Fruit fly (Drosophila melanogaster): ENCODE data around the gene GstD1.

The GstD1 gene

DNA sequence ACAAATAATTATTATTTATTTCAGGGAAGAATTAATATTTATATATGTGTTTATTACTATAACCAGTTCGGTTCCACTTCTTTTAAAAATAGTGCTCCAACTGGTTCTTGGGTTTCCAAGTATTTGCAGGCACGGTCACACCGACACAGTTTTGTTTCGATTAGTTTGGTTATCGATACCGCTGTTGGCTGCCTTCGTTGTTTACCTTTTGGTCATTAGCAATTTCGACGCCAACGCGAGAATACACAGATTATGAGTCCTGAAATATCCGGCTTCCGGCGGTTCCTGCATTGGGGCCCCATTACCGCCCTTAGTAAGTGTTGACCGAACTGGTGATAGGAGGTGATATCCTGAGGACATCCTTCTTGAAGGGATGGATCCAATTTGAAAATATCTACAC is 39.1 kb upstream of the GstD1 start, which contains the start of gene CG5196 (continued):
- peak; percentile 76 for TF ChIP-seq trem (tag; optimal IDR thresholded peaks at IDR 0.05)
- TF ChIP-seq CHES-1-like (GFP tag; optimal IDR thresholded peaks at IDR 0.05), result peak; percentile 40
- TF ChIP-seq CG12391 (tag; optimal IDR thresholded peaks at IDR 0.05), result peak; percentile 35
- peak; percentile 11 for TF ChIP-seq CG10979 (tag; optimal IDR thresholded peaks at IDR 0.05)
- TF ChIP-seq CG6854 (GFP tag; optimal IDR thresholded peaks at IDR 0.05), result peak; percentile 36
- TF ChIP-seq Med (GFP tag), result peak; percentile 49
- peak; percentile 88 for TF ChIP-seq CG9797 (GFP tag; optimal IDR thresholded peaks at IDR 0.05)
- TF ChIP-seq vvl (GFP tag; IDR thresholded peaks at IDR 0.05), result peak; percentile 44; the same call in 1 of the 2 replicates
- TF ChIP-seq CG4617 (GFP tag; optimal IDR thresholded peaks at IDR 0.05; ENCODE audit: borderline replicate concordance), result peak; percentile 55
- TF ChIP-seq nau (GFP tag; optimal IDR thresholded peaks at IDR 0.05), result no peak
- TF ChIP-seq Hr51 (GFP tag; optimal IDR thresholded peaks at IDR 0.05), result no peak
- TF ChIP-seq Lhr (GFP tag; optimal IDR thresholded peaks at IDR 0.05), result peak; percentile 49
- TF ChIP-seq amos (GFP tag; IDR thresholded peaks at IDR 0.05; ENCODE audit: partially characterized antibody), result peak; percentile 76
- peak; percentile 31 for TF ChIP-seq grau (tag; optimal IDR thresholded peaks at IDR 0.05)
- TF ChIP-seq Hand (GFP tag; optimal IDR thresholded peaks at IDR 0.05), result no peak
- no peak for TF ChIP-seq CG8765 (GFP tag; IDR thresholded peaks at IDR 0.05)
- TF ChIP-seq Myb (GFP tag; optimal IDR thresholded peaks at IDR 0.05), result peak; percentile 15
- no peak; the same call in 1 of the 2 replicates for TF ChIP-seq slbo (GFP tag; IDR thresholded peaks at IDR 0.05)
- peak; percentile 79 for TF ChIP-seq CG6791 (GFP tag; IDR thresholded peaks at IDR 0.05; ENCODE audit: partially characterized antibody)
- TF ChIP-seq CG13424 (tag; optimal IDR thresholded peaks at IDR 0.05), result peak; percentile 16
- TF ChIP-seq CG7556 (GFP tag; optimal IDR thresholded peaks at IDR 0.05), result no peak
- TF ChIP-seq gro (GFP tag; optimal IDR thresholded peaks at IDR 0.05), result peak; percentile 32
- no peak for TF ChIP-seq CG30403 (GFP tag; optimal IDR thresholded peaks at IDR 0.05)
- peak; percentile 84 for TF ChIP-seq Bgb (GFP tag; IDR thresholded peaks at IDR 0.05; ENCODE audit: partially characterized antibody)
- TF ChIP-seq Scr (GFP tag; IDR thresholded peaks at IDR 0.05; ENCODE audit: partially characterized antibody), result peak; percentile 65
- TF ChIP-seq Fer1 (GFP tag; optimal IDR thresholded peaks at IDR 0.05), result peak; percentile 38
- peak; percentile 17 for TF ChIP-seq CG8924 (tag; optimal IDR thresholded peaks at IDR 0.05)
- TF ChIP-seq tin (GFP tag; optimal IDR thresholded peaks at IDR 0.05), result no peak
- no peak for TF ChIP-seq crol (GFP tag; IDR thresholded peaks at IDR 0.05)
- peak; percentile 75 for TF ChIP-seq gfzf (GFP tag; optimal IDR thresholded peaks at IDR 0.05)
- no peak for TF ChIP-seq crp (GFP tag; optimal IDR thresholded peaks at IDR 0.05)
- peak; percentile 66 for TF ChIP-seq lbe (GFP tag; optimal IDR thresholded peaks at IDR 0.05)
- peak; percentile 29 for TF ChIP-seq Nf-YB (GFP tag; optimal IDR thresholded peaks at IDR 0.05)
- peak; percentile 8 for TF ChIP-seq CTCF (GFP tag; optimal IDR thresholded peaks at IDR 0.05)
- peak; percentile 74 for TF ChIP-seq zen2 (GFP tag; IDR thresholded peaks at IDR 0.05; ENCODE audit: partially characterized antibody)
- no peak for TF ChIP-seq Sox100B (GFP tag; optimal IDR thresholded peaks at IDR 0.05)
- TF ChIP-seq CG7987 (GFP tag; optimal IDR thresholded peaks at IDR 0.05), result peak; percentile 25
- peak; percentile 86 for TF ChIP-seq pzg (GFP tag; optimal IDR thresholded peaks at IDR 0.05)
- no peak for TF ChIP-seq Hr78 (GFP tag; optimal IDR thresholded peaks at IDR 0.05)
- peak; percentile 81 for TF ChIP-seq HmgZ (tag; optimal IDR thresholded peaks at IDR 0.05)
- no peak for TF ChIP-seq Mad (GFP tag; optimal IDR thresholded peaks at IDR 0.05)
- peak; percentile 13 for TF ChIP-seq Fer3 (tag; optimal IDR thresholded peaks at IDR 0.05)
- peak; percentile 43 for TF ChIP-seq Abd-B (GFP tag; optimal IDR thresholded peaks at IDR 0.05)
- peak; percentile 55; the same call in 2 of the 3 replicates for TF ChIP-seq CG7963 (GFP tag; IDR thresholded peaks at IDR 0.05; ENCODE audit: partially characterized antibody)
- peak; percentile 41 for TF ChIP-seq Hmr (GFP tag; optimal IDR thresholded peaks at IDR 0.05)
- TF ChIP-seq Nf-YC (tag; optimal IDR thresholded peaks at IDR 0.05), result peak; percentile 31
- TF ChIP-seq CG32532 (GFP tag; IDR thresholded peaks at IDR 0.05), result no peak
- peak; percentile 51; the same call in 1 of the 2 replicates for TF ChIP-seq inv (GFP tag; IDR thresholded peaks at IDR 0.05; ENCODE audit: partially characterized antibody)
- peak; percentile 60 for TF ChIP-seq sna (GFP tag; IDR thresholded peaks at IDR 0.05; ENCODE audit: partially characterized antibody)
